Fruit fly (Drosophila melanogaster) whole organism: ENCODE measurements around the gene CG45307.

ENCODE experiments used
- CG8478 ChIP-seq: fragments of >200 bp; optimal IDR thresholded peaks from 2 replicates; lab custom pipeline; 2018; ENCODE audit warnings: inconsistent platforms
- Dll ChIP-seq: fragments of >200 bp; optimal IDR thresholded peaks from 2 replicates; lab custom pipeline; 2017
- psq ChIP-seq: fragments of >200 bp; optimal IDR thresholded peaks from 2 replicates; lab custom pipeline; 2017

dm6 chr2L:8740757-8741278 is 11.1 kb downstream of the CG45307 start:
- no peak for TF ChIP-seq CG8478 (lab: Kevin White, UChicago)
- TF ChIP-seq Dll (lab: Kevin White, UChicago): no peak
- TF ChIP-seq psq (lab: Kevin White, UChicago): no peak
